Fruit fly (Drosophila melanogaster): ENCODE data around the gene Sec61gamma.

The Sec61gamma gene

DNA sequence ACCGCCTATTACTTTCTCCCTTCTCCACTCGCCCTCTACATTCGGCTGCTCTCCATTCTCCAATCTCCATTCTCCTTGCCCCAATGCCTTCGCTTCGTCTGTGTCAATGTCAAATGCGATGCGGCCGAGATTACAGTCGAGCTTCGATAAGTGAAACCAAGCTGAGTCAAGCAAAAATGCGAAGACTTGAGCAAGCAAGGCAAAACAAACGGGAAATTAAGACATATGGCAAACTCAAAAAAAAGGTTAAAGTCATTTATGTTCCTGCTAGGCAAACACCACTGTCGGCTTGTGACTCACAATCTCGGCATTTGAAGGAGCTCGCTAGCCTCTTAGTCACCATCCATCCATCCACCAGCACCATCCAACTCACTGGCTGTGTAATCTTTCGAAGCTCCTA, 25.3 kb downstream of the Sec61gamma start (continued):
- TF ChIP-seq CG10669 (GFP tag; optimal IDR thresholded peaks at IDR 0.05) (peak; percentile 98), Lpt (GFP tag; optimal IDR thresholded peaks at IDR 0.05) (peak; percentile 98), Ets96B (tag; optimal IDR thresholded peaks at IDR 0.05) (peak; percentile 96), spab (GFP tag; optimal IDR thresholded peaks at IDR 0.05) (peak; percentile 95), Hr4 (GFP tag; optimal IDR thresholded peaks at IDR 0.05) (peak; percentile 97), dsx (GFP tag; optimal IDR thresholded peaks at IDR 0.05; ENCODE audit: poor library complexity, severe bottlenecking) (peak; percentile 96), CG8319 (GFP tag; optimal IDR thresholded peaks at IDR 0.05) (peak; percentile 98), Hr39 (GFP tag; optimal IDR thresholded peaks at IDR 0.05) (peak; percentile 100), CG1621 (tag; optimal IDR thresholded peaks at IDR 0.05) (peak; percentile 98), cyc (GFP tag; optimal IDR thresholded peaks at IDR 0.05) (peak; percentile 99), dac (GFP tag; optimal IDR thresholded peaks at IDR 0.05) (peak; percentile 96), net (GFP tag; optimal IDR thresholded peaks at IDR 0.05) (peak; percentile 99), Ets21C (GFP tag; optimal IDR thresholded peaks at IDR 0.05) (peak; percentile 99), CG8119 (GFP tag; IDR thresholded peaks at IDR 0.05) (peak; percentile 97), CG6854 (GFP tag; optimal IDR thresholded peaks at IDR 0.05) (peak; percentile 98), Eip93F (GFP tag; optimal IDR thresholded peaks at IDR 0.05) (peak; percentile 99), achi (GFP tag; optimal IDR thresholded peaks at IDR 0.05) (peak; percentile 98), CG31627 (GFP tag; optimal IDR thresholded peaks at IDR 0.05) (peak; percentile 99), Sox14 (GFP tag; optimal IDR thresholded peaks at IDR 0.05) (peak; percentile 100), CG9139 (GFP tag; optimal IDR thresholded peaks at IDR 0.05) (peak; percentile 96), eg (GFP tag; IDR thresholded peaks at IDR 0.05) (peak; percentile 97), pdm3 (GFP tag; optimal IDR thresholded peaks at IDR 0.05) (peak; percentile 99), Gug (GFP tag; IDR thresholded peaks at IDR 0.05) (peak; percentile 97), CG8632 (GFP tag; optimal IDR thresholded peaks at IDR 0.05) (peak; percentile 98), CG3032 (tag; optimal IDR thresholded peaks at IDR 0.05) (peak; percentile 96), CG7368 (GFP tag; optimal IDR thresholded peaks at IDR 0.05) (peak; percentile 99), CG6163 (GFP tag; IDR thresholded peaks at IDR 0.05) (peak; percentile 99), CG11294 (GFP tag; IDR thresholded peaks at IDR 0.05) (peak; percentile 90), CG32006 (GFP tag; optimal IDR thresholded peaks at IDR 0.05) (peak; percentile 97), fd59A (GFP tag; optimal IDR thresholded peaks at IDR 0.05) (peak; percentile 98)

DNA sequence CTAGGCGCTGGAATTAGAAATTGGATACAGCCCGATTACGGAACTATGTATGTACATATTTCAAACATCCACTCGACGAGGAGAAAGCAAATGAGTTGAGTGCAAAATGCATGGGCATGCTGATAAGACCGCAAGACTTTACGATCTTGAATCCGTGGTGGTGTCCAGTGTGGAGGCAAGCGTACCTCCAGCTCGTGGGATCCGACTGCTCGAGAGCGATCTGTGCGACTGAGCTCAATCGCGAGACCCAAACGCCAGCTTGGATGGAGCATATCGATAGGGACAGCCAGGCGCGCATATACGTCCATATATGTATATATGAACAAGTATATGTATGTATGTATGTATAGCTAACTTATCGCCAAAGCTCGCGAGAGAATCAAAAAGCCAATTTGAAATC, 32.5 kb downstream of the Sec61gamma start, which contains the start of gene et:
Gene et (minus strand): TSS at position 230 of the 400 bp plus-strand sequence.
- TF ChIP-seq Sox15 (GFP tag; optimal IDR thresholded peaks at IDR 0.05) (no peak), svp (GFP tag) (peak; percentile 79)

DNA sequence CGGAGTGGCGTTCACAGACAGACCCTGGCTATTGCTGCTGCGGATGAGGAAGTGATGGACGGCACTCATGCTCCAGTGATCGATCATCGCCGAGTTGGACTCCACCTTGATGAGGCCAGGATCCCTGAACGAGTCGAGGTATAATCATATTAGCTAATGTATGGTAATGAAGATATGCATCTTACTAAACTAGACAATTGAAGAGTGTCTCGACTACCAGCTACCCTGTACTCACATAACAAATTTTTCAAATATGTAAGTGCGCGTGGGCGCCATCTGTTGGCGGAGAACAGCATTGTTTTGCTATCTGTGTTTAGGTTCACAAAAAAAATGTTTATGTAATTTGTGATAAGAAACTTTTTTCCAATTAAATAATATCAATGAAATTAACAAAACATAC, 36.1 kb downstream of the Sec61gamma start:
- TF ChIP-seq CG16779 (tag; optimal IDR thresholded peaks at IDR 0.05), result no peak
- TF ChIP-seq net (GFP tag; optimal IDR thresholded peaks at IDR 0.05), result no peak
- no peak for TF ChIP-seq Hr4 (GFP tag; optimal IDR thresholded peaks at IDR 0.05)
- no peak for TF ChIP-seq Lpt (GFP tag; optimal IDR thresholded peaks at IDR 0.05)
- TF ChIP-seq esn (GFP tag; optimal IDR thresholded peaks at IDR 0.05), result no peak
- TF ChIP-seq dac (GFP tag; optimal IDR thresholded peaks at IDR 0.05), result no peak
- no peak for TF ChIP-seq Sox15 (GFP tag; optimal IDR thresholded peaks at IDR 0.05)
- no peak for TF ChIP-seq lz (GFP tag; optimal IDR thresholded peaks at IDR 0.05)
- TF ChIP-seq achi (GFP tag; optimal IDR thresholded peaks at IDR 0.05), result no peak

DNA sequence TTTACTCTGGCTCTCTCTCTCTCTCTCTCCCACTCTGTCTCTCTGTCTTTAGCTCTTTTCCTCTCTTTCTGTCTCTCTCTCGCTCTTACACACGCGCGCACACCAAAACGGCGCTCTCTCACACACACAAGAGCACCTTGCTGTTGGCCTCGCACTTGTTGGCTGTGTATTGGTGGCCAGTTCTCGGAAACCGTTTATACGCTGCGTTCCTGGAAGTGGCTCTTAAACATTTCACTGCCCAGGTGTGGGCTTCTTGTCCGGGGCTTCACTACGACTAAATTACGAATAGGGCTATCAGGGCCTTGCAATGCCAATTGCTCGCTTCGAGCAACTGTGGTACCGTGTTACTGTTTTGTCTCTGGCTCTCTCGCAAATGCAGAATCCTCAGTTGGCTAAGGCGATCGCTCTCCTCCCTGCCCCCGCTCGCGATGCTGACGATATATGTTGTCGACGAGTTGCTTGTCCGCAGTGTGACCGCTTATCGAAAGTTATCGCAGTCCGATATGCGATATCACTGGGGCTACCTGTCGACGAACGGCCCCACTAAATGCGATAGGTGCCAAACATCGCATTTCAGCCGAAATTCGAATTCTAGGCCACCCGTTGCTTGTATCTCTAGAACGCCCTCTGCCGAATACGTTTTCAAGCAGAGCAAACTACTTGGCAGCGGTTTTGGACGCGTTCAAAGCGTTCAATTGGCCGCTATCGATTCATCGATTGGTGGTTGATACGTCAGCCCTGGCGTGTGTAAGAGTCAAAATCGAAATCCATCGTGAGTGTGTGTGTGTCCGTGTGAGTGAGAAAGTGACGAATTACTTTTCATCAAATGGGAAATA, 40.1 kb downstream of the Sec61gamma start, which contains the start of the genes dome and Ubqn:
Gene dome (minus strand): TSS at position 479 of the 836 bp plus-strand sequence.
Gene Ubqn (plus strand): TSS at position 769 of the 836 bp plus-strand sequence.
- TF ChIP-seq Sox14 (GFP tag; optimal IDR thresholded peaks at IDR 0.05), result peak; percentile 8
- TF ChIP-seq CG15336 (GFP tag; IDR thresholded peaks at IDR 0.05), result peak; percentile 49; the same call in 1 of the 2 replicates
- TF ChIP-seq CG8319 (GFP tag; optimal IDR thresholded peaks at IDR 0.05), result no peak
- TF ChIP-seq topi (GFP tag; optimal IDR thresholded peaks at IDR 0.05), result peak; percentile 22
- peak; percentile 9 for TF ChIP-seq dsx (GFP tag; optimal IDR thresholded peaks at IDR 0.05; ENCODE audit: poor library complexity, severe bottlenecking)
- TF ChIP-seq net (GFP tag; optimal IDR thresholded peaks at IDR 0.05), result peak; percentile 45
- TF ChIP-seq achi (GFP tag; optimal IDR thresholded peaks at IDR 0.05), result no peak
- no peak for TF ChIP-seq CG34406 (GFP tag; optimal IDR thresholded peaks at IDR 0.05)
- no peak for TF ChIP-seq CG6808 (GFP tag; optimal IDR thresholded peaks at IDR 0.05)
- no peak for TF ChIP-seq svp (GFP tag)
- TF ChIP-seq Lpt (GFP tag; optimal IDR thresholded peaks at IDR 0.05), result no peak
- no peak for TF ChIP-seq CG11294 (GFP tag; IDR thresholded peaks at IDR 0.05)
- no peak for TF ChIP-seq dac (GFP tag; optimal IDR thresholded peaks at IDR 0.05)
- no peak for TF ChIP-seq CG1621 (tag; optimal IDR thresholded peaks at IDR 0.05)
- TF ChIP-seq CG3919 (GFP tag; optimal IDR thresholded peaks at IDR 0.05), result no peak
- peak in 1 of 2 experiments; percentile 36 for TF ChIP-seq ss (GFP tag; optimal IDR thresholded peaks at IDR 0.05)
- TF ChIP-seq eg (GFP tag; IDR thresholded peaks at IDR 0.05), result 0 out of 3 replicates have a peak, but pooled peaks have one; percentile 22
- peak; percentile 82 for TF ChIP-seq CG6854 (GFP tag; optimal IDR thresholded peaks at IDR 0.05)
- TF ChIP-seq CG7368 (GFP tag; optimal IDR thresholded peaks at IDR 0.05), result peak; percentile 0
- peak; percentile 44 for TF ChIP-seq Blimp-1 (GFP tag; optimal IDR thresholded peaks at IDR 0.05)
